Fruit fly (Drosophila melanogaster) whole organism: ENCODE measurements around the gene Rcd2.

Experiments
- CG8478 ChIP-seq: fragments of >200 bp; optimal IDR thresholded peaks from 2 replicates; lab custom pipeline; 2018; ENCODE audit warnings: inconsistent platforms
- Dll ChIP-seq: fragments of >200 bp; optimal IDR thresholded peaks from 2 replicates; lab custom pipeline; 2017
- EcR ChIP-seq, 2 experiments: fragments of >200 bp; optimal IDR thresholded peaks; 2 replicates each; lab custom pipeline; 2017; ENCODE audit warnings: missing biosample characterization in 2 of 2, missing genetic modification characterization in 2 of 2, missing genetic modification reagents in 2 of 2
- pan ChIP-seq: fragments of >200 bp; optimal IDR thresholded peaks from 2 replicates; lab custom pipeline; 2017
- psq ChIP-seq: fragments of >200 bp; optimal IDR thresholded peaks from 2 replicates; lab custom pipeline; 2017
- usp ChIP-seq: fragments of >200 bp; optimal IDR thresholded peaks from 2 replicates; lab custom pipeline; 2017; ENCODE audit warnings: missing biosample characterization, missing genetic modification characterization, mixed read lengths

The Rcd2 gene

DNA sequence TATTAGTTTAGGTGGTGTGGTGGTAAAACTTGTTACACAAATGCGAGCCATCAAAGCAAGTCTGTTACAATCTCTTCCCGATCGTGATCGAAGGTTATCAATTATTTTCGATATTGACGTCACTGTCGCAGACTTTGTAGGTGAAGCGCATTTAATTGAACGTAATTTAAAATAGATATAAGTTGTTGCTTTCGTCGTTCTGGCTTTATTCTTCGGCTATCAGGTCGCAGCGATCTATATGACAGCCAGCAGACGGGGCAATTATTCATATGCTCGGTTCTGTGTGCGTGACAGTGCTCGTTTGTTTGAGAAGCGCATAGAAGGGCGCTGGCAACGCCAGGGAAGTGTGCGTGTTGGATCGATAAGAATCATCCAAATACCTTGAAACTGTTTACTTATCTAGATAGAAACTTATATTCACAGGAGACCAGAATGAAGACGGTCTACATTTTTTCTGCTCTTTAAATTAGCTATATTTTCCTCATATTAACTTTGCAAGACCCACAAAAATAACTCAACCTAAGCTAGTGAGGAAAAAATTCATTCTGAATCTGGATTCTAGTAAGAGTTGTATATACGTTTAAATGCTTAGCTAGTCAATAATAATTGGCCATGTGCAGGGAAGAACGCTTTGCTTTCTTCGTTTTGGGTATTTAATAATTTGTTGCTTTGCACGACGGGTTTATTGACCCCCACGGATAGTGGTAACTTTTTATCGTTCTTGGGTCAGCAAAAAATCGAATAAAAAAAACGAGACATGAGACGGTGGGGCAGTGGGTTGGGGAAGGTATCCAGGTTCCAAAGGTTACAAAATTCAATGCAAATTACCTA is 9.7 kb downstream of the Rcd2 start:
- TF ChIP-seq psq (lab: Kevin White, UChicago) (no peak), Dll (lab: Kevin White, UChicago) (no peak), EcR (GFP tag; optimal IDR thresholded peaks at IDR 0.05; lab: Kevin White, UChicago) (no peak)

DNA sequence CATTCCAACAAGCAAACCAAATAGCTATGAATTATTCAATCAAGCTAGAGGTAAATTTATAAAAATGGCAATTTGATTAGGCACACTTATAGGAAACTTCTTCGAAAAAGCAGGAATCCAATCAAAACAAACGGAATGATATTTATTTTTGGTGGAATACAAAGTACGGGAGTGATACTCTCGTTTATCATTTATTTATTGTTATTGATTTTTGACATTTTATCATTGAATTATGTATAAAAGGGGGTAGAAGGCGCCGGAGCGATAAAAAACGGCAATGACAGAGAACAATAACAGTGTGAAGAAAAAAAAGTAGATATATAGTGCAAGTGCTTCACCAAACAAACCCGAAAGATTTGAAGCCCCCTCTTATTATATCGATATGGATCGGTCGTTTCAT is 10.3 kb downstream of the Rcd2 start:
- TF ChIP-seq Dll (lab: Kevin White, UChicago) (no peak), pan (lab: Kevin White, UChicago) (no peak), CG8478 (lab: Kevin White, UChicago) (no peak), EcR (GFP tag; optimal IDR thresholded peaks at IDR 0.05; lab: Kevin White, UChicago) (no peak), psq (lab: Kevin White, UChicago) (no peak), usp (GFP tag; lab: Kevin White, UChicago) (no peak)

DNA sequence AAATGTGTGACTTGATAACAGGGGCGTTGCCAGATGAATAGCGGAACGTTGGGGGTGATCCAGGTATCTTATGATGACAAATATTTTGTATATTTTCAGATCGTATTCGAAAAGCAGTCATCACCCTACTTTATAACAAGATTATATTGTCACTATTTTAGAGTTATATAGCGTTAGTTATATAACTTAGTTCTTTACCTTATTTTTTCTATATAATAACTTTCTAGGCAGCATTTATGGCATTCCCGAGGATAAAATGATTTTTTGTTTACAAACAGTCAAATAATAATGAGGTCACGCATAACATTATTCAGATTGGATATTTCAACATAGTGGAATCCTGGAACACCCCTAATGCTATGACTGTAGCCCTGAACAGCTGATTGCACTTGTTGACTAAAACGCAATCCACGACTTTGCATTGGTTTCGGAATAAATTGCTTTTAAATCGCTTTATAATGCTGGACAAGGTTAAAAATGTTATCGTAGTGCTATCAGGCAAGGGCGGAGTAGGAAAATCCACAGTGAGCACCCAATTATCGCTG is 13.9 kb downstream of the Rcd2 start, which contains the start of gene Nubp2:
TSS of gene Nubp2 (plus strand) at position 381 of the 545 bp plus-strand sequence.
- no peak for TF ChIP-seq EcR (GFP tag; optimal IDR thresholded peaks at IDR 0.05; lab: Kevin White, UChicago)
- no peak for TF ChIP-seq usp (GFP tag; lab: Kevin White, UChicago)
- no peak for TF ChIP-seq pan (lab: Kevin White, UChicago)
- TF ChIP-seq CG8478 (lab: Kevin White, UChicago): no peak
- TF ChIP-seq Dll (lab: Kevin White, UChicago): no peak
- TF ChIP-seq psq (lab: Kevin White, UChicago): no peak

DNA sequence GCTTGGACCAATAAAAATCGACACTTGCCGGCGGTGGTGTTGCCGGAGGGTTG is 14.2 kb downstream of the Rcd2 start, which contains the start of gene Pss:
TSS of gene Pss (minus strand) at position 32 of the 53 bp plus-strand sequence.
- no peak for TF ChIP-seq usp (GFP tag; lab: Kevin White, UChicago)

DNA sequence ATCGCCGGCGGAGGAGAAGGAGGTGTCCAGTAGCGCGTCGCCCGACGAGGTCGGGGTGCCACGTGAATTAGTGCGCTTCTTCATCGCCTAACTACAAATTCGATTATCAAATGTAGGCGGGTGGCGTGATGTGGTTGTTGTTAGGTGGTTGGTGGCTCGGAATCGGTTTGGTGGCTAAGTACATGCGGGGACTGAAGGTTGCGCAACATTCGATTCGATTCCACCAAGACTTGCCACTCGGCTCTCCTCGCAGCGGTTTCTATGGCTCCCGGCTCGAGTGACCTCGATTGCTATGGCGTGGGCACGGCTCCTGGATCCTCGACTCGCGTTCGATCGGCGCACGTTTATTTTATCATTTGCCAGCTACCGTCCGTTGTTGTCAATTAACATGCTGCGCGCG is 14.5 kb downstream of the Rcd2 start:
- no peak for TF ChIP-seq usp (GFP tag; lab: Kevin White, UChicago)
- TF ChIP-seq psq (lab: Kevin White, UChicago): no peak
- no peak for TF ChIP-seq Dll (lab: Kevin White, UChicago)

DNA sequence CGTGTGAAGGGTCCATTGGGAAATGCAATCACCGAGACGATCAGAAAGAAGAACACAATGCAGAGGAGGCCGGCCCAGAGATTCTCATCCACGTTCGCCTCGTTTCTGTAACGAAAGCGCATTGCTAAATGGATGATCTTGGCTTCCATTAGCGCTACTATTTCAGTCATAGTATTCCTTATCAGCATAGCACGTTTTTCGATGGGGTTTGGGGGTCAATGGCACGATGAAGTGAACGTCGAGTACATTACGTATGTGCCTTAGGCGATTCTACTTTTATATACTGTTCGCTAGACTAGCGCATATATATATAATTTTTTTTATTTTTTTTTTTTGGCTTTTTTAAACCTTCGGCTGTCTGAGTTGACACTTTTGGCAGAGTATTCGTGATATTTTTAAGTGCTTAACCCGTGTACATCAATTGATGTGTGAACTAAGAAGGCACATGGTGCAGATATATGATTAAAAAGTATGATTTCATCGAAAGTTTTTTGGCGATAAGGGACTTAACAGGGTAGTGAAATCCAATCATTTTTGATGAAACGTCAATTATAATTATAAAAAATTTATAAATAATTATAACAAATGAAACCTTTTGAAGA is 15.7 kb downstream of the Rcd2 start:
- no peak for TF ChIP-seq Dll (lab: Kevin White, UChicago)
- TF ChIP-seq usp (GFP tag; lab: Kevin White, UChicago): no peak
- TF ChIP-seq pan (lab: Kevin White, UChicago): no peak

DNA sequence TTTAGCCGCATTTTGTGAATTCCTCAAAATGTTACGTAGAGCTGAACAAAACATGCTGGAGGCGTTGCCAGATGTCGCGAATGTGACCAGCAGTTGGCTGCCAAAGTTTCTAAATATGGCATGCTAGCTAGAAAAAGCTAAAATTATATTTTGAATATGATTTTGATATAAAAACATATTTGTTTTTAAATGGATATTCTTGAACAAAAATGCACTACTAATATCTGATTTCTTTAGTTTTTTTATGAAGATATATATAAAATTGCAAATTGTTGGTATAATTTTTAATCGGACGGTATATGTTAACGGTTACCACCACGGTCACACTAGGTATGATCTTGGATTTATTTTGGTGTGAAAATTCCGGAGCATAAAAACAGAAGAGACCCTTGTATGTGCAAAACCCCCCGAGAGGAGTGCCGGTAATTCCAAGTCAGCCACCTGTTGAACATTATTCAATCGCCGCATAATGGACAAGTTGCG is 19.5 kb downstream of the Rcd2 start, which contains the start of the genes mTerf3 and CG5104:
TSS of gene mTerf3 (minus strand) at position 86 of the 483 bp plus-strand sequence.
TSS of gene CG5104 (plus strand) at position 323 of the 483 bp plus-strand sequence.
- TF ChIP-seq usp (GFP tag; lab: Kevin White, UChicago) (no peak), CG8478 (lab: Kevin White, UChicago) (no peak), EcR (GFP tag; optimal IDR thresholded peaks at IDR 0.05; lab: Kevin White, UChicago) (no peak), pan (lab: Kevin White, UChicago) (no peak), Dll (lab: Kevin White, UChicago) (no peak), psq (lab: Kevin White, UChicago) (no peak)

DNA sequence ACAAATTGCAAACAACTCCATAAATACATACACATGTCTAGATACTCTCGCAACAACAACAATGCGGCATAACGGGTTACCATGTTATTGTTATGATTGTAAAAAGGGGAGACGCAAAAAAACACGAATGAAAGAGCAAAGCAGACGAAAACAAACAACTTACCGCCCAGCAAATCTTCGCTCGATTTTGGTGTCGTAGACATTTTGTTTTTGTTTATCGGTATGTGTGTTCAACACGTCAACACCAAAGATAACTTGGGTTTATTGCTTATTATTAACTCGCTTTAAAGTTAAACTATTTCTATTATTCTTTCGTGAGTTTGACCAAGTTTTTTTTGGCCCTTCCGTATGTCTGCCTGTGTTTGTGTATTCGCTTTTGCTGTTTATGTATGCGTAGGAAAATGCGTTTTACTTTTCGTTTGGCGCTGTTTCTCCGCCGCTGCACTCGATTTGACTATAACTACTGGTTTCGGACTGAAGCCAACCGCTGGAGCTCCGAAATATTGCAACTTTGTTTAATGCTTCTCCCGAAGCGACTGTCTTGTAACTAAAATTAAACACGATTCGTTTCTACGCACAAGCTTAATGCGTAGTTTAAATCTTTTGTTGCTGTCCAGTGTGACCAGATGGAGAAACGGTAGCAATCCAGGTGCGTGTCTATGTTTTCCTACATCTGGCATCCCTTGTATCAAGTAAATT is 21.3 kb downstream of the Rcd2 start, which contains the start of gene BNIP3:
TSS of gene BNIP3 (minus strand) at position 589 of the 699 bp plus-strand sequence.
- no peak for TF ChIP-seq psq (lab: Kevin White, UChicago)
- no peak for TF ChIP-seq EcR (GFP tag; optimal IDR thresholded peaks at IDR 0.05; lab: Kevin White, UChicago)
- TF ChIP-seq usp (GFP tag; lab: Kevin White, UChicago): no peak
- TF ChIP-seq pan (lab: Kevin White, UChicago): no peak
- TF ChIP-seq CG8478 (lab: Kevin White, UChicago): no peak
- TF ChIP-seq Dll (lab: Kevin White, UChicago): no peak

DNA sequence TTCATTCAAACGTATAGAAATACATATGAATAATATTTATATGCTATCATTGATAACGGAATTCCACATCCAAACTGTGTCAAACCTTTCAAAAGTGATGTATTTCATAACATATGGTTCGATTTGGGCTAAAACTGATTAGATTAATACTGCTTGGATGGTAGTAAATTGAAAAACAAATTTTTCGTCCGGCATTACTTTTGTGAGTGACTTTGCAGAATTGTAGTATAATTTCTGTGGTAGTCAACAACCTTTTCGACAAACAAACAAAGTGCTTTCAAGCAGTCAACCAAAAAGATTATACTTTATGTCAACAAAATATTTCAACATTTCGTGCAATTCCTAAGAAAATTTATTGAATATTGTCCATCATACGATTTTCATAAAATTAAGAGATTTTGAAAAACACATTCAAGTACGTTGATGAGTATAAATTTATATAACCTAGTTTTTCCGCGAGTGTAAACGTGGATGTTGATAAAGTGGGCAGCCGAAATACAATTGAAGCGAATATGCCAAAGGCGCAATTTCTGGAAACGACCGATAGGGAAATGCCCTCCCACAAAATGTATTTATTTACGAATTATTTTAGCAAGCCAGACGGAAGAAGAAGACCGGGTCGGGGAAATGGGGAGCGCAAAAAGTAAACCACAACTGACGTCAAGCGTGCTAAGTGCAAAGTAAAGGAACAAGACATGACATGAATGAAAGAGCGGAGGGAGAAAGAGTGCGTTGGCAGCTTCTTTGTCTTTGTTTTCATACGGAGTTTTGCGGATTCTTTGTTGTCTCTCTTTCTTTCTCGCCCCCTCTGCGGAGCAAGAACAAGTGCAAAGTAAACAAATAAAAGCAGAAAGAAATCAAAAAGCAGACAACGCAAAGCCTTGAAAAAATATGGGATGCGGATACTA is 22.1 kb downstream of the Rcd2 start:
- TF ChIP-seq psq (lab: Kevin White, UChicago) (peak; percentile 55), CG8478 (lab: Kevin White, UChicago) (no peak), pan (lab: Kevin White, UChicago) (no peak), usp (GFP tag; lab: Kevin White, UChicago) (no peak), Dll (lab: Kevin White, UChicago) (no peak), EcR (GFP tag; optimal IDR thresholded peaks at IDR 0.05; lab: Kevin White, UChicago) (peak in 1 of 2 experiments; percentile 8)

DNA sequence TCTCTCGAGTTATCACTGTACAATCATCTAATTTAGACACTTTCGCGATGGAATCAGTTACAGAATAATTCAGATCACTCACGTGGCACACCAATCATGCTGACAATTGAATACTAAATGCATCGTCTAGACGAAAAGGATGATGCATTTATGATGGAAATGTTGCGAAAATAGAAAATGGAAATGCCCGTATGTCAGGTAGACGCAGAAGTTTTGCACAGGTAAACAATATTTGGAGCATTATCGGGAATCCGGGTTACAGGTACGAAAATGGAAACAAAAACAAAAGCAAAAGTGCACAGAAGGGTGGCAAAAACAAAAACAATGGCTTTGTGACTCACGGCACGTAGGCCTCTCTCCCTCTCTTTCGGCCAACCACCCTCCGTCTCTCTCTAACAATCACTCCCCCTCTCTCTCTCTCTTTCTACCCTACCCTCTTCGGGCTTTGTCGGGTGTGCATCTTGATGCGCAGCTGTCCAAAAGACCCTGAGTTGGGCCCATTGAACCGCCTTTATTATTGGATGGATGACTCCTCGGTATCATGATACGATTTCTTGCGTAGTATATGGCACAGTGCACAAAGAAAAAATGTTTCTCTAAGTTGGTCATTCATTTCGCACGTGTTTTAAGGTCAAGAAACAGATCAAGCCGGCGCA is 22.9 kb downstream of the Rcd2 start:
- TF ChIP-seq CG8478 (lab: Kevin White, UChicago) (no peak), EcR (GFP tag; optimal IDR thresholded peaks at IDR 0.05; lab: Kevin White, UChicago) (peak; percentile 60 to 78)
